Worm (Caenorhabditis elegans) whole organism, L2 larva: ENCODE data around the gene ttbk-2.1.

Experiments
- C34F6.9 ChIP-seq: fragments of 150-350 bp; optimal IDR thresholded peaks from 2 replicates; lab custom pipeline; 2014; ENCODE audit warnings: missing biosample characterization, missing genetic modification characterization
- F13H6.1 ChIP-seq: sonication (generic microtip); optimal IDR thresholded peaks from 2 replicates; lab custom pipeline; 2016; ENCODE audit warnings: missing genetic modification characterization, missing compliant biosample characterization
- R02D3.7 ChIP-seq: fragments of 150-350 bp; optimal IDR thresholded peaks from 2 replicates; lab custom pipeline; 2014; ENCODE audit warnings: missing biosample characterization, missing genetic modification characterization
- Y55F3AM.14 ChIP-seq: fragments of 200-800 bp; sonication (Bioruptor generic); optimal IDR thresholded peaks from 2 replicates; lab custom pipeline; 2018; ENCODE audit warnings: mild to moderate bottlenecking, missing genetic modification characterization, missing compliant biosample characterization
- alr-1 ChIP-seq: fragments of 150-350 bp; optimal IDR thresholded peaks from 2 replicates; lab custom pipeline; 2014; ENCODE audit warnings: missing biosample characterization, missing genetic modification characterization
- aly-2 ChIP-seq: fragments of 150-350 bp; optimal IDR thresholded peaks from 2 replicates; lab custom pipeline; 2014; ENCODE audit warnings: missing biosample characterization, missing genetic modification characterization
- ama-1 ChIP-seq: fragments of 150-350 bp; optimal IDR thresholded peaks from 2 replicates; lab custom pipeline; 2018; ENCODE audit warnings: inconsistent platforms
- blmp-1 ChIP-seq: sonication (generic microtip); optimal IDR thresholded peaks from 2 replicates; lab custom pipeline; 2017; ENCODE audit warnings: missing genetic modification characterization, mild to moderate bottlenecking, missing compliant biosample characterization, antibody characterized with exemption, moderate library complexity; ENCODE audit not compliant: insufficient read depth
- ceh-16 ChIP-seq: fragments of 150-350 bp; optimal IDR thresholded peaks from 2 replicates; lab custom pipeline; 2014; ENCODE audit warnings: missing biosample characterization, missing genetic modification characterization
- ceh-82 ChIP-seq: fragments of 150-350 bp; optimal IDR thresholded peaks from 2 replicates; lab custom pipeline; 2014; ENCODE audit warnings: missing biosample characterization, missing genetic modification characterization
- crh-2 ChIP-seq: sonication (generic microtip); optimal IDR thresholded peaks from 2 replicates; lab custom pipeline; 2017; ENCODE audit warnings: missing biosample characterization, missing genetic modification characterization
- dmd-4 ChIP-seq: sonication (generic microtip); optimal IDR thresholded peaks from 2 replicates; lab custom pipeline; 2017; ENCODE audit warnings: missing biosample characterization, missing genetic modification characterization
- elt-1 ChIP-seq: fragments of 150-350 bp; optimal IDR thresholded peaks from 2 replicates; lab custom pipeline; 2014; ENCODE audit warnings: missing biosample characterization, missing genetic modification characterization
- elt-3 ChIP-seq: sonication (generic microtip); optimal IDR thresholded peaks from 2 replicates; lab custom pipeline; 2017; ENCODE audit warnings: missing biosample characterization, missing genetic modification characterization
- fos-1 ChIP-seq: fragments of 150-350 bp; optimal IDR thresholded peaks from 2 replicates; lab custom pipeline; 2014; ENCODE audit warnings: missing biosample characterization, missing genetic modification characterization
- gmeb-1 ChIP-seq: fragments of 150-350 bp; optimal IDR thresholded peaks from 2 replicates; lab custom pipeline; 2014; ENCODE audit warnings: missing biosample characterization, missing genetic modification characterization
- lin-13 ChIP-seq: fragments of 150-350 bp; optimal IDR thresholded peaks from 2 replicates; lab custom pipeline; 2014; ENCODE audit warnings: missing biosample characterization, missing genetic modification reagents, missing genetic modification characterization
- lin-39 ChIP-seq: fragments of 150-350 bp; optimal IDR thresholded peaks from 2 replicates; lab custom pipeline; 2014; ENCODE audit warnings: missing biosample characterization, missing genetic modification reagents, missing genetic modification characterization
- lsy-2 ChIP-seq, 2 experiments: fragments of 150-350 bp in 1 of 2; sonication (generic microtip) in 1 of 2; optimal IDR thresholded peaks; 2 replicates each; lab custom pipeline; 2014 to 2017; ENCODE audit warnings: missing biosample characterization in 2 of 2, missing genetic modification characterization in 2 of 2
- mab-5 ChIP-seq: fragments of 150-350 bp; optimal IDR thresholded peaks from 2 replicates; lab custom pipeline; 2014; ENCODE audit warnings: missing biosample characterization, missing genetic modification characterization
- mbf-1 ChIP-seq: sonication (generic microtip); optimal IDR thresholded peaks from 2 replicates; lab custom pipeline; 2017; ENCODE audit warnings: missing biosample characterization, missing genetic modification characterization
- mdl-1 ChIP-seq, 2 experiments: fragments of 150-350 bp in 1 of 2; sonication (generic microtip) in 1 of 2; optimal IDR thresholded peaks; 2 replicates each; lab custom pipeline; 2017; ENCODE audit warnings: missing biosample characterization in 2 of 2, missing genetic modification characterization in 2 of 2
- nhr-10 ChIP-seq: sonication (generic microtip); optimal IDR thresholded peaks from 2 replicates; lab custom pipeline; 2017; ENCODE audit warnings: missing biosample characterization, missing genetic modification characterization
- nhr-11 ChIP-seq: fragments of 150-350 bp; optimal IDR thresholded peaks from 2 replicates; lab custom pipeline; 2014; ENCODE audit warnings: missing biosample characterization, missing genetic modification characterization
- nhr-12 ChIP-seq: fragments of 150-350 bp; optimal IDR thresholded peaks from 2 replicates; lab custom pipeline; 2014; ENCODE audit warnings: missing biosample characterization, missing genetic modification characterization
- nhr-129 ChIP-seq: fragments of 150-350 bp; optimal IDR thresholded peaks from 2 replicates; lab custom pipeline; 2014; ENCODE audit warnings: missing biosample characterization, missing genetic modification characterization
- nhr-21 ChIP-seq: fragments of 150-350 bp; optimal IDR thresholded peaks from 2 replicates; lab custom pipeline; 2014; ENCODE audit warnings: missing biosample characterization, missing genetic modification characterization
- nhr-23 ChIP-seq: fragments of 150-350 bp; optimal IDR thresholded peaks from 2 replicates; lab custom pipeline; 2014; ENCODE audit warnings: missing biosample characterization, missing genetic modification reagents, missing genetic modification characterization
- nhr-237 ChIP-seq: fragments of 150-350 bp; optimal IDR thresholded peaks from 2 replicates; lab custom pipeline; 2014; ENCODE audit warnings: missing biosample characterization, missing genetic modification characterization
- nhr-25 ChIP-seq: fragments of 150-350 bp; sonication (generic microtip); optimal IDR thresholded peaks from 3 replicates; lab custom pipeline; 2014; ENCODE audit warnings: missing biosample characterization, missing genetic modification characterization
- nhr-6 ChIP-seq: fragments of 150-350 bp; optimal IDR thresholded peaks from 2 replicates; lab custom pipeline; 2014; ENCODE audit warnings: missing biosample characterization, missing genetic modification characterization
- nhr-77 ChIP-seq: fragments of 150-350 bp; optimal IDR thresholded peaks from 2 replicates; lab custom pipeline; 2014; ENCODE audit warnings: missing biosample characterization, missing genetic modification characterization
- peb-1 ChIP-seq: fragments of 150-350 bp; optimal IDR thresholded peaks from 2 replicates; lab custom pipeline; 2014; ENCODE audit warnings: missing biosample characterization, missing genetic modification characterization
- sem-4 ChIP-seq: fragments of 150-350 bp; optimal IDR thresholded peaks from 2 replicates; lab custom pipeline; 2014; ENCODE audit warnings: missing biosample characterization, missing genetic modification reagents, missing genetic modification characterization
- skn-1 ChIP-seq: sonication (generic microtip); optimal IDR thresholded peaks from 2 replicates; lab custom pipeline; 2017; ENCODE audit warnings: missing biosample characterization, missing genetic modification characterization
- sma-3 ChIP-seq: sonication (generic microtip); optimal IDR thresholded peaks from 2 replicates; lab custom pipeline; 2016; ENCODE audit warnings: missing genetic modification reagents, missing genetic modification characterization, missing compliant biosample characterization
- sma-9 ChIP-seq, 2 experiments: fragments of 150-350 bp in 1 of 2; sonication (generic microtip) in 1 of 2; optimal IDR thresholded peaks; 2 replicates each; lab custom pipeline; 2014 to 2016; ENCODE audit warnings: missing genetic modification characterization in 2 of 2, mild to moderate bottlenecking in 1 of 2, missing biosample characterization in 1 of 2, missing compliant biosample characterization in 1 of 2, missing genetic modification reagents in 1 of 2, moderate library complexity in 1 of 2
- snpc-4 ChIP-seq: fragments of 150-350 bp; optimal IDR thresholded peaks from 2 replicates; lab custom pipeline; 2014; ENCODE audit warnings: missing biosample characterization, missing genetic modification characterization
- unc-39 ChIP-seq: fragments of 150-350 bp; optimal IDR thresholded peaks from 2 replicates; lab custom pipeline; 2014; ENCODE audit warnings: missing biosample characterization, missing genetic modification characterization
- zag-1 ChIP-seq: fragments of 150-350 bp; optimal IDR thresholded peaks from 2 replicates; lab custom pipeline; 2014; ENCODE audit warnings: missing biosample characterization, missing genetic modification characterization
- ztf-1 ChIP-seq: fragments of 200-800 bp; sonication (Bioruptor generic); conservative IDR thresholded peaks from 2 replicates; pipeline ENCODE4 v1.3.6; 2022; ENCODE audit warnings: missing genetic modification characterization, missing compliant biosample characterization
- ztf-11 ChIP-seq: sonication (generic microtip); optimal IDR thresholded peaks from 2 replicates; lab custom pipeline; 2017; ENCODE audit warnings: missing biosample characterization, missing genetic modification characterization
- ztf-4 ChIP-seq: fragments of 150-350 bp; optimal IDR thresholded peaks from 2 replicates; lab custom pipeline; 2014; ENCODE audit warnings: missing biosample characterization, missing genetic modification characterization

Gene ttbk-2.1

ce11 chrIV:5264700-5265210, 6.3 kb downstream of the ttbk-2.1 start:
- TF ChIP-seq ama-1 (lab: Kevin White, UChicago) (peak; percentile 61), snpc-4 (tag; lab: Kevin White, UChicago) (peak; percentile 68)

- TF ChIP-seq ceh-82 (tag; lab: Kevin White, UChicago) (no peak), skn-1 (no peak), gmeb-1 (tag; lab: Kevin White, UChicago) (no peak), nhr-25 (tag; lab: Kevin White, UChicago) (no peak), nhr-10 (no peak), sma-3 (GFP tag; lab: Kevin White, UChicago) (no peak), mab-5 (tag; lab: Kevin White, UChicago) (no peak), dmd-4 (tag; lab: Kevin White, UChicago) (no peak), nhr-237 (tag; lab: Kevin White, UChicago) (no peak), elt-3 (tag; lab: Kevin White, UChicago) (no peak), nhr-77 (tag; lab: Kevin White, UChicago) (no peak), zag-1 (tag; lab: Kevin White, UChicago) (no peak), elt-1 (tag; lab: Kevin White, UChicago) (no peak), fos-1 (no peak), ztf-1 (GFP tag; lab: Robert Waterston, UW) (no peak), crh-2 (no peak), sma-9 (GFP tag; optimal IDR thresholded peaks at IDR 0.05; lab: Kevin White, UChicago) (no peak), sma-9 (tag; optimal IDR thresholded peaks at IDR 0.05; lab: Kevin White, UChicago) (no peak), F13H6.1 (no peak), snpc-4 (tag; lab: Kevin White, UChicago) (no peak)
Measured at ce11 chrIV:5266474-5266873, 8.0 kb downstream of the ttbk-2.1 start, which contains the start of gene F36H12.5. TSS of gene F36H12.5 (plus strand) at chrIV:5266774.

- TF ChIP-seq aly-2 (no peak), C34F6.9 (tag; lab: Kevin White, UChicago) (no peak), unc-39 (tag; lab: Kevin White, UChicago) (no peak), fos-1 (no peak), gmeb-1 (tag; lab: Kevin White, UChicago) (no peak), ztf-4 (tag; lab: Kevin White, UChicago) (no peak), elt-1 (tag; lab: Kevin White, UChicago) (no peak), nhr-10 (no peak), snpc-4 (tag; lab: Kevin White, UChicago) (no peak), R02D3.7 (tag; lab: Kevin White, UChicago) (no peak)
Measured at ce11 chrIV:5268803-5269202, 10.3 kb downstream of the ttbk-2.1 start, which contains the start of gene F36H12.4. TSS of gene F36H12.4 (plus strand) at chrIV:5269103.

DNA sequence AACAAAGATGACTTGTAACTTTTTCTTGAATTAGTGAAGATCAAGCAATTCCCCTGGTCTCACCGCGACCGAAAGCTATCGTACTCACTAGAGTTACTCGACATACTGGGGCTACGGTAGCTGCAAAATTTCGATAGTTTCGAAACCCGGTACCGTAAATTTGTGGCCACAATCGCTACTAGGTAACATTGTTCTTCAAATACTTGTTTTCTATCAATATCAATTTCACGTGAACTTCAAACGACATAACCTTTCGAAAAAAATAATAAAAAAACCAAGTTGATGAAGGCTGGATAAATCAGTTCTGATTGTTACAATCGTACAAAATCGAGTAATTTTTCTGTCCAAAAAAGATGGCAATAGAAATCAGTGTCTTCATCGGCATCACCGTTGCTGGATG, 14.0 kb downstream of the ttbk-2.1 start, which contains the start of gene F36H12.3:
Gene F36H12.3, plus strand, starts transcription at position 301 of the 400 bp plus-strand sequence.
- TF ChIP-seq nhr-11 (tag; lab: Kevin White, UChicago) (no peak), dmd-4 (tag; lab: Kevin White, UChicago) (no peak), ztf-11 (tag; lab: Kevin White, UChicago) (no peak), lin-13 (GFP tag; lab: Kevin White, UChicago) (no peak), R02D3.7 (tag; lab: Kevin White, UChicago) (no peak), alr-1 (tag; lab: Kevin White, UChicago) (no peak), snpc-4 (tag; lab: Kevin White, UChicago) (no peak), lsy-2 (tag; optimal IDR thresholded peaks at IDR 0.05; lab: Kevin White, UChicago) (no peak), nhr-21 (tag; lab: Kevin White, UChicago) (no peak), nhr-237 (tag; lab: Kevin White, UChicago) (no peak), ztf-1 (GFP tag; lab: Robert Waterston, UW) (no peak), lin-39 (tag; lab: Kevin White, UChicago) (no peak), nhr-6 (no peak), ztf-4 (tag; lab: Kevin White, UChicago) (no peak), aly-2 (no peak), C34F6.9 (tag; lab: Kevin White, UChicago) (no peak), sem-4 (tag; lab: Kevin White, UChicago) (no peak), nhr-23 (no peak)

- no peak for TF ChIP-seq nhr-10
- no peak for TF ChIP-seq peb-1
- TF ChIP-seq mdl-1 (tag; optimal IDR thresholded peaks at IDR 0.05; lab: Kevin White, UChicago), result no peak
- TF ChIP-seq Y55F3AM.14 (GFP tag; lab: Kevin White, UChicago), result no peak
- TF ChIP-seq ztf-11 (tag; lab: Kevin White, UChicago), result no peak
- no peak for TF ChIP-seq nhr-21 (tag; lab: Kevin White, UChicago)
- no peak for TF ChIP-seq mbf-1 (tag; lab: Kevin White, UChicago)
- TF ChIP-seq nhr-12 (tag; lab: Kevin White, UChicago), result no peak
- TF ChIP-seq alr-1 (tag; lab: Kevin White, UChicago), result no peak
- TF ChIP-seq lin-39 (tag; lab: Kevin White, UChicago), result no peak
- TF ChIP-seq dmd-4 (tag; lab: Kevin White, UChicago), result no peak
- TF ChIP-seq sma-3 (GFP tag; lab: Kevin White, UChicago), result no peak
- TF ChIP-seq lin-13 (GFP tag; lab: Kevin White, UChicago), result no peak
- no peak for TF ChIP-seq zag-1 (tag; lab: Kevin White, UChicago)
- TF ChIP-seq ceh-16 (tag; lab: Kevin White, UChicago), result no peak
- no peak for TF ChIP-seq fos-1
- no peak for TF ChIP-seq nhr-129 (tag; lab: Kevin White, UChicago)
- no peak for TF ChIP-seq blmp-1 (tag; lab: Kevin White, UChicago)
Measured at ce11 chrIV:5273385-5273784, 14.9 kb downstream of the ttbk-2.1 start.
